Worm (Caenorhabditis elegans): ENCODE data around the gene dnj-13.

Gene dnj-13

ce11 chrII:11588304-11588703 lies 42.8 kb downstream of the dnj-13 start:
- TF ChIP-seq unc-62 (GFP tag; optimal IDR thresholded peaks at IDR 0.05 in 1 of 2) = peak in 1 of 2 experiments; percentile 61
- TF ChIP-seq unc-62 (tag; optimal IDR thresholded peaks at IDR 0.05) = no peak
- no peak for TF ChIP-seq mdt-29 (GFP tag; IDR thresholded peaks at IDR 0.05)

ce11 chrII:11591558-11591957 lies 46.1 kb downstream of the dnj-13 start:
- TF ChIP-seq rbr-2 (tag; optimal IDR thresholded peaks at IDR 0.05) (no peak), aha-1 (tag) (peak; percentile 69), nhr-41 (GFP tag; IDR thresholded peaks at IDR 0.05) (no peak), zfp-2 (tag; optimal IDR thresholded peaks at IDR 0.05) (no peak)

- TF ChIP-seq unc-130 (GFP tag; optimal IDR thresholded peaks at IDR 0.05) (peak; percentile 10), zip-11 (GFP tag; IDR thresholded peaks at IDR 0.05) (no peak)
Observed at ce11 chrII:11592023-11592422, 46.5 kb downstream of the dnj-13 start, which contains the start of gene F07A11.1. TSS of gene F07A11.1 (minus strand) at chrII:11592123.

DNA sequence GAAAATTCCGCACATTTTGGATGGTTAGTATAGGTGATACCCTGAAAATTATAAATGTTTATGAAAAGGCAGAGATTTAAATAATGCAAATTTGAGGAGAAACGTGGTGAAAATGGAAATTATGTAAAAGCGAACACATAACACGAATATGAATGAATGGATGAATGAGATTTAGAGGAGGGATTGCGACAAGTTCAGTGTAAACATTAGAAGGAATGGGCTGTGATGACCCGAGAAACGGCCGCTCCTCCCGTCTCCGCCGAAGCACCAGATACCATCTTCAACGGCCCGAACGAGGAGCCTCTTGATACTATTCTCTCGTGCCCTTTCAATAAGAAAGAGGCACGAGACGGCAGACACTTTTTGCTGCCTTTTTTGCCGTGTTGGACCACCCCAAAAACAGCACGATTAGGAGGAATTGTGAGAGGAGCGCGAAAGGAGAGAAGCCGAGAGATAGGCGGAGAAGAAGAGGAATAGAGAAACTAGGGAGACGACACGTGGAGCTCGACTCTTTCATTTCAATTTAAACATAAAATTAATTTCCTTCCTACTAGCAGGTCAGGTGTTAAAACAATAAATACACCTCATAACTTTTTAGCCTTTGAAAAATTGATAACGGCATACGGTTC lies 50.0 kb downstream of the dnj-13 start, which contains the start of gene gfat-1:
Gene gfat-1 (minus strand): TSS at position 51 of the 629 bp plus-strand sequence.
- TF ChIP-seq madf-5 (GFP tag; IDR thresholded peaks at IDR 0.05) (no peak), php-3 (GFP tag; IDR thresholded peaks at IDR 0.05) (no peak), nhr-11 (tag; optimal IDR thresholded peaks at IDR 0.05) (no peak), dmd-6 (GFP tag; IDR thresholded peaks at IDR 0.05) (no peak), nhr-28 (tag; optimal IDR thresholded peaks at IDR 0.05) (no peak), ama-1 (optimal IDR thresholded peaks at IDR 0.05) (no peak), aly-2 (tag; optimal IDR thresholded peaks at IDR 0.05) (no peak), ceh-20 (GFP tag; IDR thresholded peaks at IDR 0.05) (no peak), D1046.2 (GFP tag; IDR thresholded peaks at IDR 0.05) (no peak), lim-7 (GFP tag; IDR thresholded peaks at IDR 0.05) (0 out of 2 replicates have a peak, but pooled peaks have one; percentile 8), duxl-1 (tag; optimal IDR thresholded peaks at IDR 0.05; ENCODE audit: poor library complexity) (no peak), T20F7.1 (GFP tag; optimal IDR thresholded peaks at IDR 0.05) (no peak), nhr-237 (tag; optimal IDR thresholded peaks at IDR 0.05) (no peak), ctbp-1 (GFP tag; IDR thresholded peaks at IDR 0.05) (0 out of 2 replicates have a peak, but pooled peaks have one; percentile 34), mdl-1 (tag; optimal IDR thresholded peaks at IDR 0.05) (peak; percentile 37 to 89), mxl-2 (GFP tag; conservative IDR thresholded peaks at IDR 0.05) (no peak), zip-2 (tag; optimal IDR thresholded peaks at IDR 0.05) (no peak), nhr-10 (tag; optimal IDR thresholded peaks at IDR 0.05) (no peak), lsy-2 (tag; optimal IDR thresholded peaks at IDR 0.05) (peak in 1 of 2 experiments; percentile 17), R02D3.7 (tag; optimal IDR thresholded peaks at IDR 0.05) (no peak), hif-1 (tag; optimal IDR thresholded peaks at IDR 0.05) (no peak), mes-2 (tag; optimal IDR thresholded peaks at IDR 0.05; ENCODE audit: poor library complexity, severe bottlenecking) (peak; percentile 43), Y105C5A.15 (GFP tag; IDR thresholded peaks at IDR 0.05) (no peak), dmd-8 (GFP tag; IDR thresholded peaks at IDR 0.05) (no peak), dve-1 (tag; optimal IDR thresholded peaks at IDR 0.05; ENCODE audit: insufficient read depth) (no peak), dmd-9 (GFP tag; IDR thresholded peaks at IDR 0.05) (no peak), T26A8.4 (GFP tag; IDR thresholded peaks at IDR 0.05) (no peak), jun-1 (tag; optimal IDR thresholded peaks at IDR 0.05) (no peak), ceh-32 (tag; optimal IDR thresholded peaks at IDR 0.05; ENCODE audit: poor library complexity) (no peak), ceh-28 (tag; optimal IDR thresholded peaks at IDR 0.05) (no peak), gei-8 (GFP tag; optimal IDR thresholded peaks at IDR 0.05) (no peak), skn-1 (tag; optimal IDR thresholded peaks at IDR 0.05) (no peak), ztf-11 (tag; optimal IDR thresholded peaks at IDR 0.05) (no peak), zip-11 (GFP tag; IDR thresholded peaks at IDR 0.05) (no peak), F26F4.8 (GFP tag; conservative IDR thresholded peaks at IDR 0.05) (no peak), daf-8 (GFP tag; IDR thresholded peaks at IDR 0.05) (no peak), nhr-6 (tag; optimal IDR thresholded peaks at IDR 0.05) (peak; percentile 21), nhr-42 (GFP tag; IDR thresholded peaks at IDR 0.05) (no peak)

Measured in whole organism, L4 larva.